Worm (Caenorhabditis elegans) whole organism, L3 larva: ENCODE measurements around the gene col-163.

Experiments
- ama-1 ChIP-seq: fragments of 150-350 bp; optimal IDR thresholded peaks from 2 replicates; lab custom pipeline; 2018
- fos-1 ChIP-seq: fragments of 150-350 bp; optimal IDR thresholded peaks from 2 replicates; lab custom pipeline; 2014; ENCODE audit warnings: missing biosample characterization, missing genetic modification characterization
- lin-15B ChIP-seq: fragments of 150-350 bp; optimal IDR thresholded peaks from 2 replicates; lab custom pipeline; 2014; ENCODE audit warnings: missing biosample characterization, missing genetic modification characterization
- nhr-12 ChIP-seq: fragments of 150-350 bp; optimal IDR thresholded peaks from 2 replicates; lab custom pipeline; 2014; ENCODE audit warnings: missing biosample characterization, missing genetic modification characterization
- unc-62 ChIP-seq: fragments of 150-350 bp; sonication (generic microtip); optimal IDR thresholded peaks from 4 replicates; lab custom pipeline; 2014; ENCODE audit warnings: missing biosample characterization, missing genetic modification reagents, missing genetic modification characterization

ce11 chrV:20626043-20626761 lies 26.3 kb downstream of the col-163 start, which contains the start of the genes F46B3.9 and srz-18:
- TF ChIP-seq fos-1 (no peak), ama-1 (no peak), nhr-12 (tag; lab: Kevin White, UChicago) (no peak), lin-15B (no peak), unc-62 (GFP tag; lab: Kevin White, UChicago) (no peak)
